Fruit fly (Drosophila melanogaster) whole organism, embryonic: ENCODE data around the gene Arp6.

Source experiments
- Aef1 ChIP-seq: fragments of 200-800 bp; sonication (Bioruptor generic); IDR thresholded peaks from 3 replicates; pipeline ENCODE4 v1.3.6; 2022; ENCODE audit warnings: missing biosample characterization, missing genetic modification characterization
- Antp ChIP-seq: fragments of 200-800 bp; sonication (Bioruptor generic); optimal IDR thresholded peaks from 3 replicates; lab custom pipeline; 2016; ENCODE audit warnings: missing biosample characterization, missing genetic modification characterization
- B-H1 ChIP-seq: fragments of 200-800 bp; sonication (Bioruptor generic); IDR thresholded peaks from 3 replicates; pipeline ENCODE4 v1.3.6; 2022; ENCODE audit warnings: missing biosample characterization, missing genetic modification characterization
- CG10274 ChIP-seq: fragments of 200-800 bp; sonication (Bioruptor generic); optimal IDR thresholded peaks from 3 replicates; lab custom pipeline; 2017; ENCODE audit warnings: missing biosample characterization, mild to moderate bottlenecking, missing genetic modification characterization
- CG10321 ChIP-seq: fragments of 200-800 bp; sonication (Bioruptor generic); IDR thresholded peaks from 2 replicates; pipeline ENCODE4 v1.3.6; 2022; ENCODE audit warnings: missing biosample characterization, missing genetic modification characterization
- CG11695 ChIP-seq: fragments of 200-800 bp; sonication (Bioruptor generic); IDR thresholded peaks from 3 replicates; pipeline ENCODE4 v1.3.6; 2022; ENCODE audit warnings: missing biosample characterization, missing genetic modification characterization
- CG12299 ChIP-seq: fragments of 200-800 bp; sonication (Bioruptor generic); optimal IDR thresholded peaks from 2 replicates; lab custom pipeline; 2018; ENCODE audit warnings: missing biosample characterization, mild to moderate bottlenecking, missing genetic modification characterization
- CG14441 ChIP-seq: fragments of 200-800 bp; sonication (Bioruptor generic); IDR thresholded peaks from 2 replicates; pipeline ENCODE4 v1.3.6; 2022; ENCODE audit warnings: missing biosample characterization, missing genetic modification characterization
- CG15269 ChIP-seq: fragments of 200-800 bp; sonication (Bioruptor generic); optimal IDR thresholded peaks from 2 replicates; lab custom pipeline; 2018; ENCODE audit warnings: missing biosample characterization, mild to moderate bottlenecking, missing genetic modification characterization, moderate library complexity
- CG15479 ChIP-seq: fragments of 200-800 bp; sonication (Bioruptor generic); optimal IDR thresholded peaks from 3 replicates; lab custom pipeline; 2019; ENCODE audit warnings: missing biosample characterization, mild to moderate bottlenecking, missing genetic modification characterization, moderate library complexity
- CG2116 ChIP-seq: fragments of 200-800 bp; sonication (Bioruptor generic); optimal IDR thresholded peaks from 3 replicates; lab custom pipeline; 2018; ENCODE audit warnings: missing biosample characterization, mild to moderate bottlenecking, missing genetic modification characterization
- CG3407 ChIP-seq: fragments of 200-800 bp; sonication (Bioruptor generic); optimal IDR thresholded peaks from 2 replicates; lab custom pipeline; 2018; ENCODE audit warnings: missing biosample characterization, mild to moderate bottlenecking, missing genetic modification characterization
- CG34224 ChIP-seq: fragments of 200-800 bp; sonication (Bioruptor generic); IDR thresholded peaks from 3 replicates; pipeline ENCODE4 v1.3.6; 2022; ENCODE audit warnings: missing biosample characterization, missing genetic modification characterization; ENCODE audit not compliant: partially characterized antibody
- CG5953 ChIP-seq: fragments of 200-800 bp; sonication (Bioruptor generic); IDR thresholded peaks from 2 replicates; pipeline ENCODE4 v1.3.6; 2022; ENCODE audit warnings: missing biosample characterization, missing genetic modification characterization
- CG6791 ChIP-seq: fragments of 200-800 bp; sonication (Bioruptor generic); IDR thresholded peaks from 3 replicates; pipeline ENCODE4 v1.3.6; 2022; ENCODE audit warnings: missing biosample characterization, missing genetic modification characterization; ENCODE audit not compliant: partially characterized antibody
- CG8944 ChIP-seq: fragments of 200-800 bp; sonication (Bioruptor generic); optimal IDR thresholded peaks from 3 replicates; lab custom pipeline; 2016; ENCODE audit warnings: missing biosample characterization, missing genetic modification characterization
- CG9609 ChIP-seq: fragments of 200-800 bp; sonication (Bioruptor generic); optimal IDR thresholded peaks from 3 replicates; lab custom pipeline; 2016; ENCODE audit warnings: missing biosample characterization, missing genetic modification characterization
- Dfd ChIP-seq, 2 experiments: fragments of >200 bp; optimal IDR thresholded peaks; 2 replicates each; lab custom pipeline; 2017; ENCODE audit warnings: missing biosample characterization in 2 of 2, missing genetic modification characterization in 2 of 2
- Fer1 ChIP-seq: fragments of 200-800 bp; sonication (Bioruptor generic); optimal IDR thresholded peaks from 2 replicates; lab custom pipeline; 2017; ENCODE audit warnings: missing biosample characterization, mild to moderate bottlenecking, missing genetic modification characterization
- HHEX ChIP-seq: fragments of 200-800 bp; sonication (Bioruptor generic); optimal IDR thresholded peaks from 3 replicates; lab custom pipeline; 2017; ENCODE audit warnings: missing biosample characterization, mild to moderate bottlenecking, missing genetic modification characterization, missing genetic modification reagents
- Jarid2 ChIP-seq: fragments of 200-800 bp; sonication (Bioruptor generic); optimal IDR thresholded peaks from 3 replicates; lab custom pipeline; 2017; ENCODE audit warnings: mild to moderate bottlenecking, missing biosample characterization, missing genetic modification reagents, missing genetic modification characterization
- Lim3 ChIP-seq: fragments of 200-800 bp; sonication (Bioruptor generic); IDR thresholded peaks from 2 replicates; pipeline ENCODE4 v1.3.6; 2022; ENCODE audit warnings: missing biosample characterization, missing genetic modification characterization
- Poxn ChIP-seq: fragments of 200-800 bp; sonication (Bioruptor generic); IDR thresholded peaks from 2 replicates; pipeline ENCODE4 v1.3.6; 2022; ENCODE audit warnings: missing biosample characterization, missing genetic modification characterization
- aop ChIP-seq: fragments of 200-800 bp; sonication (Bioruptor generic); IDR thresholded peaks from 2 replicates; pipeline ENCODE4 v1.3.6; 2022; ENCODE audit warnings: missing biosample characterization, missing genetic modification characterization
- bcd ChIP-seq: fragments of 200-800 bp; sonication (Bioruptor generic); optimal IDR thresholded peaks from 2 replicates; lab custom pipeline; 2017; ENCODE audit warnings: missing biosample characterization, mild to moderate bottlenecking, missing genetic modification characterization
- bigmax ChIP-seq: fragments of 200-800 bp; sonication (Bioruptor generic); optimal IDR thresholded peaks from 2 replicates; lab custom pipeline; 2018; ENCODE audit warnings: missing biosample characterization, mild to moderate bottlenecking, missing genetic modification characterization
- bowl ChIP-seq: fragments of 200-800 bp; sonication (Bioruptor generic); IDR thresholded peaks from 2 replicates; pipeline ENCODE4 v1.3.6; 2022; ENCODE audit warnings: missing biosample characterization, missing genetic modification characterization
- ems ChIP-seq: fragments of 200-800 bp; sonication (Bioruptor generic); optimal IDR thresholded peaks from 3 replicates; lab custom pipeline; 2016; ENCODE audit warnings: missing biosample characterization, missing genetic modification characterization
- eve ChIP-seq, 2 experiments: fragments of >200 bp; optimal IDR thresholded peaks; 2 replicates each; lab custom pipeline; 2017; ENCODE audit warnings: missing biosample characterization in 2 of 2, missing genetic modification characterization in 2 of 2
- gcm ChIP-seq: fragments of 200-800 bp; sonication (Bioruptor generic); optimal IDR thresholded peaks from 2 replicates; lab custom pipeline; 2019; ENCODE audit warnings: missing biosample characterization, mild to moderate bottlenecking, missing genetic modification characterization, moderate library complexity
- grn ChIP-seq: fragments of 200-800 bp; sonication (Bioruptor generic); optimal IDR thresholded peaks from 3 replicates; lab custom pipeline; 2017; ENCODE audit warnings: missing biosample characterization, missing genetic modification characterization
- hbn ChIP-seq: fragments of 200-800 bp; sonication (Bioruptor generic); IDR thresholded peaks from 2 replicates; pipeline ENCODE4 v1.3.6; 2022; ENCODE audit warnings: missing biosample characterization, missing genetic modification characterization; ENCODE audit not compliant: partially characterized antibody
- kah ChIP-seq: fragments of 200-800 bp; sonication (Bioruptor generic); optimal IDR thresholded peaks from 2 replicates; lab custom pipeline; 2018; ENCODE audit warnings: missing biosample characterization, mild to moderate bottlenecking, missing genetic modification characterization
- lmd ChIP-seq: fragments of 200-800 bp; sonication (Bioruptor generic); IDR thresholded peaks from 2 replicates; pipeline ENCODE4 v1.3.6; 2022; ENCODE audit warnings: missing biosample characterization, missing genetic modification characterization
- luna ChIP-seq: fragments of 200-800 bp; sonication (Bioruptor generic); optimal IDR thresholded peaks from 2 replicates; lab custom pipeline; 2016; ENCODE audit warnings: missing biosample characterization, missing genetic modification characterization
- nerfin-1 ChIP-seq: fragments of 200-800 bp; sonication (Bioruptor generic); optimal IDR thresholded peaks from 3 replicates; lab custom pipeline; 2019; ENCODE audit warnings: missing biosample characterization, mild to moderate bottlenecking, missing genetic modification characterization, moderate library complexity
- nom ChIP-seq: fragments of 200-800 bp; sonication (Bioruptor generic); optimal IDR thresholded peaks from 2 replicates; lab custom pipeline; 2017; ENCODE audit warnings: missing biosample characterization, missing genetic modification characterization, mild to moderate bottlenecking, moderate library complexity, missing genetic modification reagents
- peb ChIP-seq: fragments of 200-800 bp; sonication (Bioruptor generic); IDR thresholded peaks from 2 replicates; pipeline ENCODE4 v1.3.6; 2022; ENCODE audit warnings: missing biosample characterization, missing genetic modification characterization
- pros ChIP-seq: fragments of 200-800 bp; sonication (Bioruptor generic); optimal IDR thresholded peaks from 3 replicates; lab custom pipeline; 2019; ENCODE audit warnings: missing biosample characterization, mild to moderate bottlenecking, missing genetic modification characterization, moderate library complexity
- repo ChIP-seq: fragments of 200-800 bp; sonication (Bioruptor generic); optimal IDR thresholded peaks from 2 replicates; lab custom pipeline; 2016; ENCODE audit warnings: missing biosample characterization, missing genetic modification characterization
- sc ChIP-seq, 3 experiments: fragments of >200 bp in 2 of 3; fragments of 200-800 bp in 1 of 3; sonication (Bioruptor generic) in 1 of 3; optimal IDR thresholded peaks; 2 replicates in 2 of 3; 3 replicates in 1 of 3; lab custom pipeline; 2017; ENCODE audit warnings: mild to moderate bottlenecking in 1 of 3, missing biosample characterization in 1 of 3, missing genetic modification characterization in 1 of 3, missing genetic modification reagents in 1 of 3
- sim ChIP-seq: fragments of 200-800 bp; sonication (Bioruptor generic); IDR thresholded peaks from 2 replicates; pipeline ENCODE4 v1.3.6; 2022; ENCODE audit warnings: missing biosample characterization, missing genetic modification characterization
- sima ChIP-seq: fragments of 200-800 bp; sonication (Bioruptor generic); optimal IDR thresholded peaks from 2 replicates; lab custom pipeline; 2016; ENCODE audit warnings: missing biosample characterization, missing genetic modification characterization
- so ChIP-seq: fragments of 200-800 bp; sonication (Bioruptor generic); IDR thresholded peaks from 3 replicates; pipeline ENCODE4 v1.3.6; 2022; ENCODE audit warnings: missing biosample characterization, missing genetic modification characterization
- stwl ChIP-seq: fragments of 200-800 bp; sonication (Bioruptor generic); optimal IDR thresholded peaks from 3 replicates; lab custom pipeline; 2018; ENCODE audit warnings: missing biosample characterization, mild to moderate bottlenecking, missing genetic modification characterization, moderate library complexity
- tll ChIP-seq, 2 experiments: fragments of 200-800 bp in 1 of 2; fragments of >200 bp in 1 of 2; sonication (Bioruptor generic) in 1 of 2; optimal IDR thresholded peaks; 2 replicates each; lab custom pipeline; 2017 to 2019; ENCODE audit warnings: missing biosample characterization in 2 of 2, missing genetic modification characterization in 2 of 2, mild to moderate bottlenecking in 1 of 2, moderate library complexity in 1 of 2
- unc-4 ChIP-seq: fragments of 200-800 bp; sonication (Bioruptor generic); IDR thresholded peaks from 2 replicates; pipeline ENCODE4 v1.3.6; 2022; ENCODE audit warnings: missing biosample characterization, missing genetic modification characterization; ENCODE audit not compliant: partially characterized antibody
- vfl ChIP-seq: fragments of 200-800 bp; sonication (Bioruptor generic); optimal IDR thresholded peaks from 2 replicates; lab custom pipeline; 2016; ENCODE audit warnings: missing biosample characterization, missing genetic modification characterization
- wdn ChIP-seq: fragments of 200-800 bp; sonication (Bioruptor generic); IDR thresholded peaks from 2 replicates; pipeline ENCODE4 v1.3.6; 2022; ENCODE audit warnings: missing biosample characterization, missing genetic modification characterization

Arp6 gene

DNA sequence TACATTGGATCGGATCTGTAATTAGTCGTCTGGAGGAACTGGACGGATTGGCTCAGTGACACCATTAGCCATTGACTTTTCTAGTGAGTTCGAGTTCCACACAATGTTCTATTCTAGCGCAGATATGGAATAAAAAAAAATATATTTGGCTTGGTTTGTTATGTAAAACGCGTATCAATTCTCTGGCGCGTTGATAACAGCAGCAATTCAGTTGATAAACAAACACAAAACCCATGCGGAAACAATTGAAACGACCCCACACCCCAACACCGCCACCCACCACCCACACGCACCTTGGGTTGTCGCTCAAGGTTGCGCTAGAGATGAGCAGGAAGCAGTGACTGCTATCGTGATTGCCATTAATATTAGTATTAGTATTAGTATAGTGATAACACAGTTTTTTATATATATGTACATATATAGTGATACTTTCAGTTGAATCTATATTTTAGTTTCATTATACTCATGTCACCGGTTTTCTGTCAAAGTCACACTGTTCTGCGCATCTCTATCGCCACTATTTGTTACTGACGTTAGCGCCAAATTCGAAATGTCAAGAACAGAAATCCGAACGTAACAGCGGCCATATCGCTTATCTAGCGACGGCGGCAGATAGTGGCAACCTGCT, 39.2 kb downstream of the Arp6 start (continued):
- TF ChIP-seq CG6791 (GFP tag; lab: Robert Waterston, UW) (no peak), CG3407 (GFP tag; lab: Kevin White, UChicago) (peak; percentile 85), peb (GFP tag; lab: Robert Waterston, UW) (peak; percentile 92), bowl (GFP tag; lab: Robert Waterston, UW) (peak; percentile 76), CG15479 (GFP tag; lab: Kevin White, UChicago) (no peak), stwl (peak; percentile 6), CG12299 (tag; lab: Kevin White, UChicago) (peak; percentile 94), gcm (GFP tag; lab: Kevin White, UChicago) (peak; percentile 85), CG34224 (GFP tag; lab: Robert Waterston, UW) (no peak; the same call in 2 of the 3 replicates), sc (optimal IDR thresholded peaks at IDR 0.05; lab: Kevin White, UChicago) (no peak), sc (GFP tag; optimal IDR thresholded peaks at IDR 0.05; lab: Kevin White, UChicago) (peak; percentile 72), luna (peak; percentile 4), kah (peak; percentile 67), wdn (GFP tag; lab: Robert Waterston, UW) (peak; percentile 87), CG5953 (GFP tag; lab: Robert Waterston, UW) (peak; percentile 87), CG15269 (peak; percentile 93), hbn (GFP tag; lab: Robert Waterston, UW) (no peak), HHEX (GFP tag; lab: Kevin White, UChicago) (peak; percentile 94), unc-4 (GFP tag; lab: Robert Waterston, UW) (peak; percentile 33), CG9609 (no peak), Poxn (GFP tag; lab: Robert Waterston, UW) (peak; percentile 69; the same call in 1 of the 2 replicates), tll (GFP tag; optimal IDR thresholded peaks at IDR 0.05; lab: Kevin White, UChicago) (no peak), sima (GFP tag; lab: Kevin White, UChicago) (no peak), bigmax (GFP tag; lab: Kevin White, UChicago) (peak; percentile 3), CG2116 (GFP tag; lab: Kevin White, UChicago) (peak; percentile 93), CG14441 (GFP tag; lab: Robert Waterston, UW) (peak; percentile 92), ems (peak; percentile 82), lmd (GFP tag; lab: Robert Waterston, UW) (peak; percentile 94), Aef1 (GFP tag; lab: Robert Waterston, UW) (peak; percentile 95), CG10274 (peak; percentile 74), CG11695 (peak; percentile 92), nerfin-1 (peak; percentile 83), Fer1 (GFP tag; lab: Kevin White, UChicago) (peak; percentile 96), so (GFP tag; lab: Robert Waterston, UW) (peak; percentile 85), grn (GFP tag; lab: Kevin White, UChicago) (peak; percentile 74), Antp (GFP tag; lab: Kevin White, UChicago) (peak; percentile 16), repo (GFP tag; lab: Kevin White, UChicago) (no peak), CG10321 (GFP tag; lab: Robert Waterston, UW) (peak; percentile 44; the same call in 1 of the 2 replicates), vfl (peak; percentile 77), eve (GFP tag; optimal IDR thresholded peaks at IDR 0.05; lab: Kevin White, UChicago) (no peak), bcd (GFP tag; lab: Kevin White, UChicago) (peak; percentile 95), nom (peak; percentile 65), aop (GFP tag; lab: Robert Waterston, UW) (peak; percentile 70), Jarid2 (GFP tag; lab: Kevin White, UChicago) (peak; percentile 68), sim (peak; percentile 82), pros (GFP tag; lab: Kevin White, UChicago) (peak; percentile 7), CG8944 (GFP tag; lab: Kevin White, UChicago) (peak; percentile 14), B-H1 (peak; percentile 91), Lim3 (GFP tag; lab: Robert Waterston, UW) (peak; percentile 74), Dfd (GFP tag; optimal IDR thresholded peaks at IDR 0.05; lab: Kevin White, UChicago) (no peak)
